Worm (Caenorhabditis elegans) whole organism, young adult: ENCODE data around the gene nsph-1.1.

ENCODE experiments used
- ccch-3 ChIP-seq: fragments of 200-800 bp; sonication (Bioruptor generic); optimal IDR thresholded peaks from 2 replicates; lab custom pipeline; 2018; ENCODE audit warnings: mild to moderate bottlenecking, missing genetic modification characterization, missing compliant biosample characterization
- lin-54 ChIP-seq: fragments of 200-800 bp; sonication (Bioruptor generic); optimal IDR thresholded peaks from 2 replicates; lab custom pipeline; 2018; ENCODE audit warnings: mild to moderate bottlenecking, missing genetic modification characterization, missing compliant biosample characterization
- unc-62 ChIP-seq: fragments of 150-350 bp; optimal IDR thresholded peaks from 2 replicates; lab custom pipeline; 2014; ENCODE audit warnings: missing biosample characterization, missing genetic modification reagents, missing genetic modification characterization

- TF ChIP-seq ccch-3 (GFP tag; lab: Kevin White, UChicago) (no peak), unc-62 (GFP tag; lab: Kevin White, UChicago) (no peak), lin-54 (GFP tag; lab: Kevin White, UChicago) (no peak)
Measured at ce11 chrII:8744555-8745448, 21.8 kb upstream of the nsph-1.1 start.
